Worm (Caenorhabditis elegans): ENCODE results near the gene nhr-25.
A peak's percentile ranks its signal among the peaks of the same experiment; 100 is the strongest.

nhr-25 gene

DNA sequence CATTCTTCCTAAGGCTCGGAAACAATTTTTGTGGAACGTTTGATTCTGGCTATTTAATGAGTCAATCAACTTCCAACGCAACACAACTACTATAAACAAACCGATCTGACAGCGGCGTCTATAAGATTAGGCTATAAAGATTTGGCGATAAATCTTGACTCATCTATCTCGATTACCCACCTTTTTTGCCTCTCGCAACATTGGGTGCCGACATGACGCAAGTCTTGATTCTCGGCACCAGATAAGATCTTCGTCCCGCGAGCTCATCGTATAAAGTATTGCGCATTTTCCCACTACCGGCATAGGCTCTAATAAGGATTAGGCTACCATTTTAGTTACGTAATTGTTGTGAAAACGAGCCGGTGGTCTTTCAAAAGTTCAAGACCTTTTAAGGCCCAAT lies 3.6 kb downstream of the nhr-25 start:
- TF ChIP-seq lin-39 (tag; optimal IDR thresholded peaks at IDR 0.05) (no peak), nhr-10 (tag; optimal IDR thresholded peaks at IDR 0.05) (no peak), sdz-12 (GFP tag; optimal IDR thresholded peaks at IDR 0.05) (no peak), pha-4 (GFP tag; IDR thresholded peaks at IDR 0.05) (no peak), pha-4 (tag; optimal IDR thresholded peaks at IDR 0.05) (no peak), hlh-30 (tag; optimal IDR thresholded peaks at IDR 0.05; ENCODE audit: insufficient read depth) (no peak), unc-62 (GFP tag; optimal IDR thresholded peaks at IDR 0.05 in 1 of 2) (peak in 1 of 2 experiments; percentile 43), unc-62 (tag; optimal IDR thresholded peaks at IDR 0.05) (no peak)

- TF ChIP-seq mep-1 (tag; optimal IDR thresholded peaks at IDR 0.05) (peak; percentile 12), nhr-25 (tag; optimal IDR thresholded peaks at IDR 0.05; ENCODE audit: borderline replicate concordance, insufficient read depth) (peak; percentile 80), unc-62 (GFP tag; optimal IDR thresholded peaks at IDR 0.05 in 1 of 2) (peak in 1 of 2 experiments; percentile 81), unc-62 (tag; optimal IDR thresholded peaks at IDR 0.05) (no peak), vab-7 (GFP tag; IDR thresholded peaks at IDR 0.05) (no peak), nhr-28 (tag; optimal IDR thresholded peaks at IDR 0.05) (peak; percentile 33)
Measured at ce11 chrX:13014341-13014740, 6.0 kb downstream of the nhr-25 start.

- TF ChIP-seq zfp-3 (GFP tag; conservative IDR thresholded peaks at IDR 0.05) (no peak), lin-1 (GFP tag; IDR thresholded peaks at IDR 0.05) (no peak), nhr-25 (tag; optimal IDR thresholded peaks at IDR 0.05; ENCODE audit: borderline replicate concordance, insufficient read depth) (peak; percentile 14), aha-1 (tag) (peak; percentile 31), nhr-237 (tag; optimal IDR thresholded peaks at IDR 0.05) (no peak)
Measured at ce11 chrX:13016290-13016689, 8.0 kb downstream of the nhr-25 start.

DNA sequence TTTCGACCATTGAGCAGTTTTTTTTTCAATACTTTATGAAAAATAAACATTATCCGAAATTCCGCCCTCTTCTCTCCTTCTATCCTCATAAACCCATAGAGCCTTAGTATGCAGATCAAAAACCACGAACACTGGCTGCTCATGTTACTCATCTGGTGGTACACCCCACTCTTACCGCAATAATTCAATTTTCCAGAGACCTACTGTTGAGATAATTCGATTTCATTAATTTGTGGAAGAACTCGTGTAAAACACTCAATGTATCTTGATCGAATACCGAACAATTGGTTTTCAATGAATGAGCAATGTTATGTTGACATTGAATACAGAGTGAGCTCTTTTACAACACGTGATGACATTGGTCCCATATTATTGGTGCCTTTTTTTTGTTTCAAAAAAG lies 13.2 kb downstream of the nhr-25 start:
- TF ChIP-seq nhr-41 (GFP tag; IDR thresholded peaks at IDR 0.05) = no peak
- TF ChIP-seq nhr-10 (tag; optimal IDR thresholded peaks at IDR 0.05) = no peak
- no peak for TF ChIP-seq spr-3 (GFP tag; optimal IDR thresholded peaks at IDR 0.05)
- no peak for TF ChIP-seq lsy-2 (tag; optimal IDR thresholded peaks at IDR 0.05)
- TF ChIP-seq pha-4 (GFP tag; IDR thresholded peaks at IDR 0.05) = no peak
- TF ChIP-seq pha-4 (tag; optimal IDR thresholded peaks at IDR 0.05) = no peak

DNA sequence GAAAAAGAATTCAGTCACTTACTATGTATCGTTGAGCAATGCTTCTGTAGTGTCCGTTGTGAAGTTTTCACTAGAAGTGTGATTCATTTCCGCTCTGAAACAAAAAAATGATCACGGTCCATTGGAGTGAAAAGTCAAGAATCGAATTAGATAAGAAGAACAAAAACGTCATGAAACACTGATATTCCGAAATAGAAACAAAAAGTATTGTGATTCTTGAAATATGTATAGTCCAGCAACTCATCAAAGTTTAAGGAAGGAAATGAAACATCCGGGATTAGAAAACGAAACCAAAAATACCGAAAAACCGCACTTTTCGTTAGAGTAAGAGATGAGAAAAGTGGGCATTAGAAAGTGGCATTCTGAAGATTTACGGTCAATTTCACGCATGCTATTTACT lies 24.3 kb downstream of the nhr-25 start, which contains the start of gene npr-10:
Gene npr-10, minus strand, starts transcription at position 101 of the 400 bp plus-strand sequence.
- no peak for TF ChIP-seq fos-1 (tag; optimal IDR thresholded peaks at IDR 0.05)
- no peak for TF ChIP-seq ceh-44 (GFP tag; IDR thresholded peaks at IDR 0.05)
- no peak for TF ChIP-seq zag-1 (tag; optimal IDR thresholded peaks at IDR 0.05)
- TF ChIP-seq Y48G9A.11 (GFP tag; IDR thresholded peaks at IDR 0.05) = no peak
- TF ChIP-seq nhr-111 (GFP tag; optimal IDR thresholded peaks at IDR 0.05) = no peak
- TF ChIP-seq ceh-28 (tag; optimal IDR thresholded peaks at IDR 0.05) = no peak
- no peak for TF ChIP-seq egl-43 (GFP tag; IDR thresholded peaks at IDR 0.05)
- TF ChIP-seq Y5F2A.4 (GFP tag; optimal IDR thresholded peaks at IDR 0.05) = no peak
- TF ChIP-seq daf-16 (GFP tag; optimal IDR thresholded peaks at IDR 0.05) = no peak
- no peak for TF ChIP-seq daf-16 (tag; optimal IDR thresholded peaks at IDR 0.05)
- TF ChIP-seq F37D6.2 (tag; optimal IDR thresholded peaks at IDR 0.05) = no peak

DNA sequence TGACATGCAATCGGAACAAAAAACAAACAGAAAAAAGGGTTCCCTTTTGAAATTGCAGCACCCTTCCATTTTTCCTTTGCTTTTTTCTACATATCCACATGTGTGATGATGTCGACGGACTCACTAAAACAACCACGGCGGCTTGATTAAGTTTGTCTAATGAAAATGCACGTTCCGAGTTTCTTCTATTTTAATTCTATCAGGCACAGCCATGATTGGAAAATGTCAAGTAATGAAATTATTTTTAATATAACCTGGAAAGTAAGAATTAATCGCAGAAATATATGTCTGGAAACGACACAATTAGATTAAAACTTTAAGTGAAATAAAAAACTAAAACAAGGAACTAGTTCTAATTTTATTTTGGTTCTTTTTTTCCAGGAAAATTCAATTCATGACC lies 25.6 kb downstream of the nhr-25 start:
- TF ChIP-seq T20F7.1 (GFP tag; optimal IDR thresholded peaks at IDR 0.05) (no peak), mes-2 (tag; optimal IDR thresholded peaks at IDR 0.05; ENCODE audit: poor library complexity, severe bottlenecking) (no peak), mxl-3 (GFP tag; optimal IDR thresholded peaks at IDR 0.05) (no peak), F44E2.7 (GFP tag; IDR thresholded peaks at IDR 0.05) (no peak), tag-97 (GFP tag; IDR thresholded peaks at IDR 0.05) (no peak), Y48G9A.11 (GFP tag; IDR thresholded peaks at IDR 0.05) (no peak), lin-39 (tag; optimal IDR thresholded peaks at IDR 0.05) (no peak), daf-19 (GFP tag; conservative IDR thresholded peaks at IDR 0.05) (no peak), snpc-4 (tag; optimal IDR thresholded peaks at IDR 0.05) (no peak), sdz-12 (GFP tag; optimal IDR thresholded peaks at IDR 0.05) (no peak), lin-1 (GFP tag; IDR thresholded peaks at IDR 0.05) (no peak), nhr-102 (tag; optimal IDR thresholded peaks at IDR 0.05) (no peak)
